Fruit fly (Drosophila melanogaster): ENCODE measurements around the gene JhI-21.
A peak's percentile ranks its signal among the peaks of the same experiment; 100 is the strongest.

The JhI-21 gene

dm6 chr2L:12065683-12066386 is 10.0 kb upstream of the JhI-21 start (continued):
- TF ChIP-seq MTF-1 (GFP tag; optimal IDR thresholded peaks at IDR 0.05; ENCODE audit: borderline replicate concordance) (no peak), CG14710 (tag; optimal IDR thresholded peaks at IDR 0.05) (peak; percentile 71), az2 (GFP tag; optimal IDR thresholded peaks at IDR 0.05) (peak; percentile 32), chinmo (GFP tag; IDR thresholded peaks at IDR 0.05; ENCODE audit: partially characterized antibody) (no peak), CG14014 (GFP tag; IDR thresholded peaks at IDR 0.05) (no peak), aop (GFP tag; IDR thresholded peaks at IDR 0.05) (no peak), ssp (GFP tag; IDR thresholded peaks at IDR 0.05) (no peak), slbo (GFP tag; IDR thresholded peaks at IDR 0.05) (no peak), CG17328 (GFP tag; IDR thresholded peaks at IDR 0.05) (no peak), CG3995 (GFP tag; optimal IDR thresholded peaks at IDR 0.05) (no peak), D19A (tag; optimal IDR thresholded peaks at IDR 0.05) (peak; percentile 55), NfI (GFP tag; optimal IDR thresholded peaks at IDR 0.05) (no peak), CG43689 (GFP tag; IDR thresholded peaks at IDR 0.05) (no peak), CG8359 (GFP tag; optimal IDR thresholded peaks at IDR 0.05; ENCODE audit: borderline replicate concordance) (no peak), CG15696 (tag; optimal IDR thresholded peaks at IDR 0.05) (peak; percentile 87), dm (GFP tag; optimal IDR thresholded peaks at IDR 0.05) (no peak), ci (GFP tag; IDR thresholded peaks at IDR 0.05) (no peak), CG13424 (tag; optimal IDR thresholded peaks at IDR 0.05) (peak; percentile 44), Fer2 (tag; optimal IDR thresholded peaks at IDR 0.05) (no peak), Gug (GFP tag; IDR thresholded peaks at IDR 0.05) (no peak), da (GFP tag; optimal IDR thresholded peaks at IDR 0.05) (no peak), twi (tag; optimal IDR thresholded peaks at IDR 0.05) (no peak), CG15601 (tag; optimal IDR thresholded peaks at IDR 0.05) (peak; percentile 58), tap (tag; optimal IDR thresholded peaks at IDR 0.05) (no peak), sisA (GFP tag; IDR thresholded peaks at IDR 0.05) (no peak), CG15269 (tag; optimal IDR thresholded peaks at IDR 0.05) (no peak), jing (GFP tag; optimal IDR thresholded peaks at IDR 0.05) (no peak), emc (GFP tag; optimal IDR thresholded peaks at IDR 0.05) (no peak), CG30403 (GFP tag; optimal IDR thresholded peaks at IDR 0.05) (peak; percentile 11), CG8388 (GFP tag; optimal IDR thresholded peaks at IDR 0.05) (peak; percentile 55), stc (GFP tag; IDR thresholded peaks at IDR 0.05) (no peak), CG8924 (tag; optimal IDR thresholded peaks at IDR 0.05) (peak; percentile 53), Sry-β (GFP tag; optimal IDR thresholded peaks at IDR 0.05) (no peak), Nf-YC (tag; optimal IDR thresholded peaks at IDR 0.05) (no peak), NK7.1 (GFP tag; optimal IDR thresholded peaks at IDR 0.05) (no peak), scrt (GFP tag; optimal IDR thresholded peaks at IDR 0.05) (no peak), Trl (optimal IDR thresholded peaks at IDR 0.05) (peak in 1 of 2 experiments; percentile 39), Trl (GFP tag; optimal IDR thresholded peaks at IDR 0.05) (no peak), CG11723 (GFP tag; optimal IDR thresholded peaks at IDR 0.05) (no peak), Lpt (GFP tag; optimal IDR thresholded peaks at IDR 0.05) (no peak), Dp (GFP tag; optimal IDR thresholded peaks at IDR 0.05) (no peak), pho (GFP tag; optimal IDR thresholded peaks at IDR 0.05) (no peak), E2f2 (GFP tag; IDR thresholded peaks at IDR 0.05) (no peak), CG6813 (GFP tag; optimal IDR thresholded peaks at IDR 0.05) (peak; percentile 35), ham (GFP tag; IDR thresholded peaks at IDR 0.05) (no peak), CG12659 (GFP tag; optimal IDR thresholded peaks at IDR 0.05) (no peak), jumu (GFP tag; optimal IDR thresholded peaks at IDR 0.05) (no peak), tgo (GFP tag; IDR thresholded peaks at IDR 0.05) (no peak; the same call in 2 of the 3 replicates), dpn (GFP tag; optimal IDR thresholded peaks at IDR 0.05) (no peak), CG17186 (GFP tag; optimal IDR thresholded peaks at IDR 0.05) (no peak), vfl (GFP tag; optimal IDR thresholded peaks at IDR 0.05) (no peak)
